Fruit fly (Drosophila melanogaster): ENCODE measurements around the gene CG13078.

Gene CG13078

dm6 chr2L:19537779-19538456 lies 25.8 kb upstream of the CG13078 start, which contains the start of gene CG13082 (continued):
- TF ChIP-seq achi (GFP tag; optimal IDR thresholded peaks at IDR 0.05) (peak; percentile 92), CG6792 (GFP tag; optimal IDR thresholded peaks at IDR 0.05) (peak; percentile 93), salr (GFP tag; optimal IDR thresholded peaks at IDR 0.05) (peak; percentile 24 to 89), CG3032 (tag; optimal IDR thresholded peaks at IDR 0.05) (peak; percentile 76), CG1621 (tag; optimal IDR thresholded peaks at IDR 0.05) (peak; percentile 39), CG7368 (GFP tag; optimal IDR thresholded peaks at IDR 0.05) (peak; percentile 67), CG3919 (GFP tag; optimal IDR thresholded peaks at IDR 0.05) (peak; percentile 94), CG8119 (GFP tag; IDR thresholded peaks at IDR 0.05) (peak; percentile 91), Sox102F (GFP tag; optimal IDR thresholded peaks at IDR 0.05) (peak; percentile 95), esn (GFP tag; optimal IDR thresholded peaks at IDR 0.05) (peak; percentile 97), CG16779 (tag; optimal IDR thresholded peaks at IDR 0.05) (peak; percentile 66), CG31627 (GFP tag; optimal IDR thresholded peaks at IDR 0.05) (peak; percentile 96), Ets96B (tag; optimal IDR thresholded peaks at IDR 0.05) (peak; percentile 76), fkh (GFP tag; optimal IDR thresholded peaks at IDR 0.05) (no peak), CG6808 (GFP tag; optimal IDR thresholded peaks at IDR 0.05) (peak; percentile 77), Blimp-1 (GFP tag; optimal IDR thresholded peaks at IDR 0.05) (peak; percentile 93), Smox (GFP tag; optimal IDR thresholded peaks at IDR 0.05) (peak; percentile 96), dsx (GFP tag; optimal IDR thresholded peaks at IDR 0.05; ENCODE audit: poor library complexity, severe bottlenecking) (peak; percentile 69), Eip75B (GFP tag; optimal IDR thresholded peaks at IDR 0.05) (peak; percentile 93)

dm6 chr2L:19540307-19540706 lies 23.4 kb upstream of the CG13078 start, which contains the start of gene CG13081:
Gene CG13081 (plus strand): TSS chr2L:19540607.
- TF ChIP-seq Eip93F (GFP tag; optimal IDR thresholded peaks at IDR 0.05) (no peak), CG15336 (GFP tag; IDR thresholded peaks at IDR 0.05) (no peak), CG7368 (GFP tag; optimal IDR thresholded peaks at IDR 0.05) (no peak), Ets96B (tag; optimal IDR thresholded peaks at IDR 0.05) (no peak), CG8119 (GFP tag; IDR thresholded peaks at IDR 0.05) (no peak), Lpt (GFP tag; optimal IDR thresholded peaks at IDR 0.05) (no peak), CG6808 (GFP tag; optimal IDR thresholded peaks at IDR 0.05) (no peak), Ets21C (GFP tag; optimal IDR thresholded peaks at IDR 0.05) (no peak), CG8632 (GFP tag; optimal IDR thresholded peaks at IDR 0.05) (no peak), CG11902 (GFP tag; optimal IDR thresholded peaks at IDR 0.05) (no peak), svp (GFP tag) (no peak), salr (GFP tag; optimal IDR thresholded peaks at IDR 0.05) (no peak), Sox102F (GFP tag; optimal IDR thresholded peaks at IDR 0.05) (no peak), CG6276 (GFP tag; optimal IDR thresholded peaks at IDR 0.05) (no peak), dac (GFP tag; optimal IDR thresholded peaks at IDR 0.05) (no peak), CG9139 (GFP tag; optimal IDR thresholded peaks at IDR 0.05) (no peak), Hr38 (GFP tag; optimal IDR thresholded peaks at IDR 0.05) (no peak)

dm6 chr2L:19542268-19542773 lies 21.4 kb upstream of the CG13078 start:
- peak; percentile 34 for TF ChIP-seq dsx (GFP tag; optimal IDR thresholded peaks at IDR 0.05; ENCODE audit: poor library complexity, severe bottlenecking)
- peak; percentile 4 for TF ChIP-seq esn (GFP tag; optimal IDR thresholded peaks at IDR 0.05)
- TF ChIP-seq CG16779 (tag; optimal IDR thresholded peaks at IDR 0.05), result no peak
- TF ChIP-seq Hr38 (GFP tag; optimal IDR thresholded peaks at IDR 0.05), result no peak
- no peak for TF ChIP-seq Ets21C (GFP tag; optimal IDR thresholded peaks at IDR 0.05)
- TF ChIP-seq svp (GFP tag), result peak; percentile 57
- TF ChIP-seq Eip93F (GFP tag; optimal IDR thresholded peaks at IDR 0.05), result no peak
- no peak for TF ChIP-seq OdsH (GFP tag; optimal IDR thresholded peaks at IDR 0.05)
- peak; percentile 37 for TF ChIP-seq Eip78C (GFP tag)
- TF ChIP-seq CG15336 (GFP tag; IDR thresholded peaks at IDR 0.05), result no peak
- TF ChIP-seq CG10669 (GFP tag; optimal IDR thresholded peaks at IDR 0.05), result no peak

Data from whole organism, prepupa.